Worm (Caenorhabditis elegans): ENCODE data around the gene far-3.

Gene far-3

ce11 chrV:12974047-12974446 is 23.3 kb downstream of the far-3 start:
- TF ChIP-seq dve-1 (tag; optimal IDR thresholded peaks at IDR 0.05): no peak
- TF ChIP-seq npax-4 (tag; optimal IDR thresholded peaks at IDR 0.05): no peak
- TF ChIP-seq sdc-2 (tag; optimal IDR thresholded peaks at IDR 0.05): no peak
- TF ChIP-seq hlh-30 (tag; optimal IDR thresholded peaks at IDR 0.05; ENCODE audit: insufficient read depth): no peak
- no peak for TF ChIP-seq odd-2 (tag; optimal IDR thresholded peaks at IDR 0.05)
- no peak for TF ChIP-seq pros-1 (tag; optimal IDR thresholded peaks at IDR 0.05)
- no peak for TF ChIP-seq nhr-232 (tag; optimal IDR thresholded peaks at IDR 0.05)
- TF ChIP-seq che-1 (tag; optimal IDR thresholded peaks at IDR 0.05): no peak
- no peak for TF ChIP-seq pax-1 (tag; optimal IDR thresholded peaks at IDR 0.05)
- no peak for TF ChIP-seq pha-4 (tag; optimal IDR thresholded peaks at IDR 0.05)
- TF ChIP-seq ceh-19 (GFP tag; optimal IDR thresholded peaks at IDR 0.05): no peak

- TF ChIP-seq unc-42 (tag; optimal IDR thresholded peaks at IDR 0.05) (peak; percentile 29), ceh-48 (tag; optimal IDR thresholded peaks at IDR 0.05) (peak; percentile 68), dmd-4 (tag; optimal IDR thresholded peaks at IDR 0.05; ENCODE audit: borderline replicate concordance) (no peak), eyg-1 (tag; optimal IDR thresholded peaks at IDR 0.05) (no peak)
Observed at ce11 chrV:12970575-12971160, 26.7 kb downstream of the far-3 start, which contains the start of gene pnn-1. TSS of gene pnn-1 (plus strand) at chrV:12971110.

ce11 chrV:12968555-12968954 is 28.8 kb downstream of the far-3 start, which contains the start of gene lin-46:
TSS of gene lin-46 (plus strand) at chrV:12968855.
- TF ChIP-seq elt-2 (tag; optimal IDR thresholded peaks at IDR 0.05): no peak
- TF ChIP-seq pha-4 (tag; optimal IDR thresholded peaks at IDR 0.05): no peak
- TF ChIP-seq pat-9 (tag; optimal IDR thresholded peaks at IDR 0.05): no peak
- TF ChIP-seq unc-42 (tag; optimal IDR thresholded peaks at IDR 0.05): no peak
- no peak for TF ChIP-seq sox-2 (GFP tag; IDR thresholded peaks at IDR 0.05)
- TF ChIP-seq tbx-7 (tag; optimal IDR thresholded peaks at IDR 0.05): no peak
- no peak for TF ChIP-seq C38D4.7 (GFP tag; optimal IDR thresholded peaks at IDR 0.05)

- TF ChIP-seq elt-2 (tag; optimal IDR thresholded peaks at IDR 0.05): peak; percentile 41
- TF ChIP-seq ref-2 (tag; optimal IDR thresholded peaks at IDR 0.05): peak; percentile 45
- peak; percentile 13 for TF ChIP-seq tbx-2 (tag; optimal IDR thresholded peaks at IDR 0.05)
- TF ChIP-seq unc-42 (tag; optimal IDR thresholded peaks at IDR 0.05): peak; percentile 92
- TF ChIP-seq ceh-34 (tag; optimal IDR thresholded peaks at IDR 0.05): peak; percentile 0
- peak; percentile 19 for TF ChIP-seq ceh-31 (tag; optimal IDR thresholded peaks at IDR 0.05)
- TF ChIP-seq nfya-1 (tag; optimal IDR thresholded peaks at IDR 0.05): peak; percentile 10
- peak; percentile 24 for TF ChIP-seq ceh-18 (tag; optimal IDR thresholded peaks at IDR 0.05)
Observed at ce11 chrV:12967925-12968327, 29.4 kb downstream of the far-3 start, which contains the start of gene R186.8. TSS of gene R186.8 (minus strand) at chrV:12967982.

ce11 chrV:12967110-12967509 is 30.2 kb downstream of the far-3 start, which contains the start of gene R186.3:
TSS of gene R186.3 (minus strand) at chrV:12967210.
- no peak for TF ChIP-seq ama-1 (optimal IDR thresholded peaks at IDR 0.05)
- no peak for TF ChIP-seq nhr-232 (tag; optimal IDR thresholded peaks at IDR 0.05)

- no peak for TF ChIP-seq ttx-3 (tag; optimal IDR thresholded peaks at IDR 0.05)
Observed at ce11 chrV:12964076-12964475, 33.2 kb downstream of the far-3 start, which contains the start of gene srd-35. TSS of gene srd-35 (plus strand) at chrV:12964376.

ce11 chrV:12963192-12963591 is 34.1 kb downstream of the far-3 start, which contains the start of gene hrg-9:
TSS of gene hrg-9 (minus strand) at chrV:12963343.
- peak; percentile 57 for TF ChIP-seq elt-2 (tag; optimal IDR thresholded peaks at IDR 0.05)
- no peak for TF ChIP-seq che-1 (tag; optimal IDR thresholded peaks at IDR 0.05)
